Worm (Caenorhabditis elegans) whole organism, young adult: ENCODE data around the gene mrg-1.
A peak's percentile ranks its signal among the peaks of the same experiment; 100 is the strongest.

Experiments
- C06A6.2 ChIP-seq: fragments of 200-800 bp; sonication (Bioruptor generic); conservative IDR thresholded peaks from 2 replicates; pipeline ENCODE4 v1.3.6; 2022; ENCODE audit warnings: missing genetic modification characterization, missing compliant biosample characterization
- D2030.7 ChIP-seq: fragments of 200-800 bp; sonication (Bioruptor generic); IDR thresholded peaks from 2 replicates; pipeline ENCODE4 v1.3.6; 2022; ENCODE audit warnings: missing genetic modification reagents, missing genetic modification characterization, missing compliant biosample characterization
- F23B12.7 ChIP-seq: sonication (generic microtip); optimal IDR thresholded peaks from 2 replicates; lab custom pipeline; 2017; ENCODE audit warnings: missing genetic modification characterization, mild to moderate bottlenecking, missing compliant biosample characterization, antibody characterized with exemption, moderate library complexity; ENCODE audit not compliant: insufficient read depth
- F33H1.4 ChIP-seq: fragments of 200-800 bp; sonication (Bioruptor generic); IDR thresholded peaks from 2 replicates; pipeline ENCODE4 v1.3.6; 2022; ENCODE audit warnings: missing genetic modification reagents, missing genetic modification characterization, missing compliant biosample characterization
- F39B2.1 ChIP-seq: fragments of 200-800 bp; sonication (Bioruptor generic); IDR thresholded peaks from 2 replicates; pipeline ENCODE4 v1.3.6; 2022; ENCODE audit warnings: missing genetic modification reagents, missing genetic modification characterization, missing compliant biosample characterization
- F49E8.2 ChIP-seq: sonication (generic microtip); optimal IDR thresholded peaks from 3 replicates; lab custom pipeline; 2017; ENCODE audit warnings: missing genetic modification characterization, mild to moderate bottlenecking, missing compliant biosample characterization, antibody characterized with exemption, moderate library complexity; ENCODE audit not compliant: insufficient read depth
- F55B11.4 ChIP-seq: sonication (generic microtip); optimal IDR thresholded peaks from 2 replicates; lab custom pipeline; 2016; ENCODE audit warnings: missing compliant biosample characterization, missing genetic modification characterization, borderline replicate concordance; ENCODE audit not compliant: insufficient read depth
- F57A8.1 ChIP-seq: fragments of 200-800 bp; sonication (Bioruptor generic); optimal IDR thresholded peaks from 2 replicates; lab custom pipeline; 2018; ENCODE audit warnings: mild to moderate bottlenecking, missing genetic modification characterization, moderate library complexity, missing compliant biosample characterization
- T07F8.4 ChIP-seq: sonication (generic microtip); optimal IDR thresholded peaks from 2 replicates; lab custom pipeline; 2016; ENCODE audit warnings: mild to moderate bottlenecking, missing genetic modification characterization, moderate library complexity, missing compliant biosample characterization
- T26A5.8 ChIP-seq: sonication (generic microtip); optimal IDR thresholded peaks from 2 replicates; lab custom pipeline; 2016; ENCODE audit warnings: missing genetic modification characterization, missing compliant biosample characterization
- Y56A3A.18 ChIP-seq: fragments of 200-800 bp; sonication (Bioruptor generic); IDR thresholded peaks from 2 replicates; pipeline ENCODE4 v1.3.6; 2022; ENCODE audit warnings: missing genetic modification reagents, missing genetic modification characterization, missing compliant biosample characterization
- akir-1 ChIP-seq: fragments of 200-800 bp; sonication (Bioruptor generic); optimal IDR thresholded peaks from 2 replicates; lab custom pipeline; 2018; ENCODE audit warnings: mild to moderate bottlenecking, missing genetic modification characterization, moderate library complexity, missing compliant biosample characterization
- aptf-2 ChIP-seq: fragments of 200-800 bp; sonication (Bioruptor generic); conservative IDR thresholded peaks from 2 replicates; pipeline ENCODE4 v1.3.6; 2022; ENCODE audit warnings: missing genetic modification reagents, missing genetic modification characterization, missing compliant biosample characterization
- atf-7 ChIP-seq: sonication (generic microtip); optimal IDR thresholded peaks from 2 replicates; lab custom pipeline; 2017; ENCODE audit warnings: mild to moderate bottlenecking, missing genetic modification characterization, missing compliant biosample characterization
- attf-3 ChIP-seq: fragments of 200-800 bp; sonication (Bioruptor generic); conservative IDR thresholded peaks from 2 replicates; pipeline ENCODE4 v1.3.6; 2022; ENCODE audit warnings: missing genetic modification reagents, missing genetic modification characterization, missing compliant biosample characterization
- bed-1 ChIP-seq: fragments of 200-800 bp; sonication (Bioruptor generic); IDR thresholded peaks from 2 replicates; pipeline ENCODE4 v1.3.6; 2022; ENCODE audit warnings: missing genetic modification reagents, missing genetic modification characterization, missing compliant biosample characterization
- ccch-3 ChIP-seq: fragments of 200-800 bp; sonication (Bioruptor generic); optimal IDR thresholded peaks from 2 replicates; lab custom pipeline; 2018; ENCODE audit warnings: mild to moderate bottlenecking, missing genetic modification characterization, missing compliant biosample characterization
- cebp-1 ChIP-seq, 2 experiments: fragments of 200-800 bp in 1 of 2; sonication (Bioruptor generic) in 1 of 2; sonication (generic microtip) in 1 of 2; IDR thresholded peaks in 1 of 2; optimal IDR thresholded peaks in 1 of 2; 2 replicates each; pipeline versions ENCODE4 v1.3.6 to Lab custom; 2017 to 2022; ENCODE audit warnings: missing compliant biosample characterization in 2 of 2, missing genetic modification characterization in 2 of 2, mild to moderate bottlenecking in 1 of 2, missing genetic modification reagents in 1 of 2, moderate library complexity in 1 of 2
- ceh-100 ChIP-seq: fragments of 200-800 bp; sonication (Bioruptor generic); IDR thresholded peaks from 2 replicates; pipeline ENCODE4 v1.3.6; 2022; ENCODE audit warnings: missing genetic modification reagents, missing genetic modification characterization, missing compliant biosample characterization
- ceh-27 ChIP-seq: fragments of 200-800 bp; sonication (Bioruptor generic); optimal IDR thresholded peaks from 2 replicates; lab custom pipeline; 2018; ENCODE audit warnings: mild to moderate bottlenecking, missing genetic modification characterization, moderate library complexity, missing compliant biosample characterization
- ceh-91 ChIP-seq: fragments of 200-800 bp; sonication (Bioruptor generic); IDR thresholded peaks from 2 replicates; pipeline ENCODE4 v1.3.6; 2022; ENCODE audit warnings: missing genetic modification reagents, missing genetic modification characterization, missing compliant biosample characterization
- chd-7 ChIP-seq: sonication (generic microtip); optimal IDR thresholded peaks from 2 replicates; lab custom pipeline; 2016; ENCODE audit warnings: mild to moderate bottlenecking, missing genetic modification characterization, moderate library complexity, missing compliant biosample characterization
- dpff-1 ChIP-seq: sonication (generic microtip); optimal IDR thresholded peaks from 2 replicates; lab custom pipeline; 2017; ENCODE audit warnings: mild to moderate bottlenecking, missing genetic modification characterization, missing compliant biosample characterization
- dpl-1 ChIP-seq: fragments of 150-350 bp; optimal IDR thresholded peaks from 2 replicates; lab custom pipeline; 2014; ENCODE audit warnings: missing biosample characterization, missing genetic modification reagents, missing genetic modification characterization
- efl-1 ChIP-seq: fragments of 150-350 bp; optimal IDR thresholded peaks from 2 replicates; lab custom pipeline; 2014; ENCODE audit warnings: missing biosample characterization, missing genetic modification reagents, missing genetic modification characterization
- hmg-1.2 ChIP-seq: fragments of 200-800 bp; sonication (Bioruptor generic); IDR thresholded peaks from 2 replicates; pipeline ENCODE4 v1.3.6; 2022; ENCODE audit warnings: missing genetic modification reagents, missing genetic modification characterization, missing compliant biosample characterization
- hmg-20 ChIP-seq: fragments of 200-800 bp; sonication (Bioruptor generic); IDR thresholded peaks from 2 replicates; pipeline ENCODE4 v1.3.6; 2022; ENCODE audit warnings: missing genetic modification reagents, missing genetic modification characterization, missing compliant biosample characterization
- hrde-1 ChIP-seq: sonication (generic microtip); optimal IDR thresholded peaks from 2 replicates; lab custom pipeline; 2016; ENCODE audit warnings: missing genetic modification characterization, mild to moderate bottlenecking, missing compliant biosample characterization, moderate library complexity, missing genotype, missing genetic modification reagents, borderline replicate concordance
- let-607 ChIP-seq, 2 experiments: fragments of 200-800 bp in 1 of 2; sonication (Bioruptor generic) in 1 of 2; sonication (generic microtip) in 1 of 2; optimal IDR thresholded peaks; 2 replicates each; lab custom pipeline; 2016 to 2018; ENCODE audit warnings: mild to moderate bottlenecking in 2 of 2, missing compliant biosample characterization in 2 of 2, missing genetic modification characterization in 2 of 2, moderate library complexity in 2 of 2, missing genotype in 1 of 2
- lin-35 ChIP-seq, 3 experiments: fragments of 150-350 bp in 2 of 3; sonication (generic microtip) in 1 of 3; optimal IDR thresholded peaks; 2 replicates each; lab custom pipeline; 2014 to 2018; ENCODE audit warnings: missing biosample characterization in 3 of 3, missing genetic modification characterization in 3 of 3, missing genetic modification reagents in 3 of 3
- lin-54 ChIP-seq: fragments of 200-800 bp; sonication (Bioruptor generic); optimal IDR thresholded peaks from 2 replicates; lab custom pipeline; 2018; ENCODE audit warnings: mild to moderate bottlenecking, missing genetic modification characterization, missing compliant biosample characterization
- lir-1 ChIP-seq: fragments of 200-800 bp; sonication (Bioruptor generic); conservative IDR thresholded peaks from 2 replicates; pipeline ENCODE4 v1.3.6; 2022; ENCODE audit warnings: missing genetic modification reagents, missing genetic modification characterization, missing compliant biosample characterization
- lsl-1 ChIP-seq: fragments of 200-800 bp; sonication (Bioruptor generic); optimal IDR thresholded peaks from 2 replicates; lab custom pipeline; 2018; ENCODE audit warnings: mild to moderate bottlenecking, missing genetic modification characterization, moderate library complexity, missing compliant biosample characterization
- madf-6 ChIP-seq: fragments of 200-800 bp; sonication (Bioruptor generic); IDR thresholded peaks from 2 replicates; pipeline ENCODE4 v1.3.6; 2022; ENCODE audit warnings: missing genetic modification reagents, missing genetic modification characterization, missing compliant biosample characterization
- mcd-1 ChIP-seq: fragments of 200-800 bp; sonication (Bioruptor generic); IDR thresholded peaks from 2 replicates; pipeline ENCODE4 v1.3.6; 2022; ENCODE audit warnings: missing genetic modification reagents, missing genetic modification characterization, missing compliant biosample characterization
- nfyb-1 ChIP-seq: fragments of 200-800 bp; sonication (Bioruptor generic); IDR thresholded peaks from 2 replicates; pipeline ENCODE4 v1.3.6; 2022; ENCODE audit warnings: missing genetic modification reagents, missing genetic modification characterization, missing compliant biosample characterization
- nhr-179 ChIP-seq: sonication (generic microtip); optimal IDR thresholded peaks from 2 replicates; lab custom pipeline; 2016; ENCODE audit warnings: mild to moderate bottlenecking, missing genetic modification characterization, missing compliant biosample characterization
- pbrm-1 ChIP-seq: fragments of 200-800 bp; sonication (Bioruptor generic); IDR thresholded peaks from 2 replicates; pipeline ENCODE4 v1.3.6; 2022; ENCODE audit warnings: missing genetic modification reagents, missing genetic modification characterization, missing compliant biosample characterization
- pha-4 ChIP-seq: fragments of 150-350 bp; sonication (generic microtip); optimal IDR thresholded peaks from 2 replicates; lab custom pipeline; 2014; ENCODE audit warnings: missing biosample characterization, missing genetic modification reagents, missing genetic modification characterization
- rec-8 ChIP-seq, 2 experiments: sonication (generic microtip); optimal IDR thresholded peaks; 2 replicates each; lab custom pipeline; 2016; ENCODE audit warnings: mild to moderate bottlenecking in 2 of 2, missing genetic modification characterization in 2 of 2, missing genetic modification reagents in 2 of 2, missing genotype in 2 of 2, missing biosample characterization in 1 of 2, missing compliant biosample characterization in 1 of 2, moderate library complexity in 1 of 2
- sdz-38 ChIP-seq: sonication (generic microtip); optimal IDR thresholded peaks from 2 replicates; lab custom pipeline; 2016; ENCODE audit warnings: missing genotype, missing genetic modification characterization, missing compliant biosample characterization
- tbx-9 ChIP-seq: sonication (generic microtip); optimal IDR thresholded peaks from 2 replicates; lab custom pipeline; 2016; ENCODE audit warnings: borderline replicate concordance, missing genetic modification characterization, inconsistent platforms, missing compliant biosample characterization
- unc-130 ChIP-seq: sonication (generic microtip); optimal IDR thresholded peaks from 2 replicates; lab custom pipeline; 2016; ENCODE audit warnings: missing genetic modification reagents, missing genetic modification characterization, missing compliant biosample characterization
- zfh-2 ChIP-seq: fragments of 200-800 bp; sonication (Bioruptor generic); conservative IDR thresholded peaks from 2 replicates; pipeline ENCODE4 v1.3.6; 2022; ENCODE audit warnings: missing genetic modification reagents, missing genetic modification characterization, missing compliant biosample characterization
- ztf-25 ChIP-seq: fragments of 200-800 bp; sonication (Bioruptor generic); IDR thresholded peaks from 2 replicates; pipeline ENCODE4 v1.3.6; 2022; ENCODE audit warnings: missing genetic modification reagents, missing genetic modification characterization, missing compliant biosample characterization
- ztf-28 ChIP-seq: fragments of 200-800 bp; sonication (Bioruptor generic); IDR thresholded peaks from 2 replicates; pipeline ENCODE4 v1.3.6; 2022; ENCODE audit warnings: missing genetic modification reagents, missing genetic modification characterization, missing compliant biosample characterization

mrg-1 gene

ce11 chrIII:12874606-12875066 lies at the start of gene mrg-1, which contains the start of gene spcs-2 (continued):
- TF ChIP-seq T26A5.8 (tag; lab: Kevin White, UChicago) = no peak
- no peak for TF ChIP-seq bed-1
- peak in 1 of 2 experiments; percentile 49 for TF ChIP-seq let-607 (tag; optimal IDR thresholded peaks at IDR 0.05; lab: Kevin White, UChicago)
- peak in 2 of 3 experiments; percentile 46 to 90 for TF ChIP-seq lin-35 (GFP tag; optimal IDR thresholded peaks at IDR 0.05; lab: Kevin White, UChicago)
- no peak for TF ChIP-seq F39B2.1 (GFP tag; lab: Robert Waterston, UW)
- 0 out of 2 replicates have a peak, but pooled peaks have one; percentile 4 for TF ChIP-seq zfh-2
- peak; percentile 15 for TF ChIP-seq hrde-1 (tag; lab: Kevin White, UChicago)
- TF ChIP-seq nfyb-1 (GFP tag; lab: Robert Waterston, UW) = peak; percentile 77
- 0 out of 2 replicates have a peak, but pooled peaks have one; percentile 13 for TF ChIP-seq hmg-20 (GFP tag; lab: Robert Waterston, UW)
- TF ChIP-seq ceh-100 (GFP tag; lab: Robert Waterston, UW) = peak; percentile 94
- peak; percentile 91 for TF ChIP-seq pbrm-1 (GFP tag; lab: Robert Waterston, UW)
- no peak for TF ChIP-seq pha-4
- TF ChIP-seq D2030.7 (GFP tag; lab: Robert Waterston, UW) = peak; percentile 90
- peak; percentile 75 for TF ChIP-seq lsl-1 (GFP tag; lab: Kevin White, UChicago)
- TF ChIP-seq tbx-9 (tag; lab: Kevin White, UChicago) = no peak
- TF ChIP-seq rec-8 (tag; optimal IDR thresholded peaks at IDR 0.05; lab: Kevin White, UChicago) = peak in 1 of 2 experiments; percentile 32
- peak; percentile 84 for TF ChIP-seq madf-6 (GFP tag; lab: Robert Waterston, UW)
- TF ChIP-seq mcd-1 = peak; percentile 87
- TF ChIP-seq Y56A3A.18 (GFP tag; lab: Robert Waterston, UW) = no peak
- TF ChIP-seq C06A6.2 (GFP tag; lab: Robert Waterston, UW) = peak; percentile 80
- no peak for TF ChIP-seq ccch-3 (GFP tag; lab: Kevin White, UChicago)
- peak; percentile 89 for TF ChIP-seq F49E8.2
- peak; percentile 95 for TF ChIP-seq lin-54 (GFP tag; lab: Kevin White, UChicago)
- TF ChIP-seq unc-130 (GFP tag; lab: Kevin White, UChicago) = peak; percentile 60
- TF ChIP-seq attf-3 (GFP tag; lab: Robert Waterston, UW) = peak; percentile 59; the same call in 1 of the 2 replicates
- TF ChIP-seq atf-7 (tag; lab: Kevin White, UChicago) = peak; percentile 10
- peak; percentile 71 for TF ChIP-seq ceh-27 (GFP tag; lab: Kevin White, UChicago)
- TF ChIP-seq cebp-1 (GFP tag; IDR thresholded peaks at IDR 0.05; lab: Robert Waterston, UW) = peak; percentile 80; the same call in 1 of the 2 replicates
- TF ChIP-seq cebp-1 (tag; optimal IDR thresholded peaks at IDR 0.05; lab: Kevin White, UChicago) = peak; percentile 94
- TF ChIP-seq ztf-25 (GFP tag; lab: Robert Waterston, UW) = 0 out of 2 replicates have a peak, but pooled peaks have one; percentile 68
- no peak for TF ChIP-seq F55B11.4 (tag; lab: Kevin White, UChicago)
- TF ChIP-seq nhr-179 (tag; lab: Kevin White, UChicago) = no peak
- TF ChIP-seq T07F8.4 = peak; percentile 50
- TF ChIP-seq efl-1 (GFP tag; lab: Kevin White, UChicago) = peak; percentile 74
- TF ChIP-seq F57A8.1 = no peak
- peak; percentile 94 for TF ChIP-seq F23B12.7 (tag; lab: Kevin White, UChicago)
- TF ChIP-seq chd-7 (tag; lab: Kevin White, UChicago) = no peak
- no peak for TF ChIP-seq dpff-1 (tag; lab: Kevin White, UChicago)
- TF ChIP-seq akir-1 = no peak
- TF ChIP-seq ceh-91 = peak; percentile 78
- TF ChIP-seq F33H1.4 (GFP tag; lab: Robert Waterston, UW) = peak; percentile 71
- peak; percentile 77 for TF ChIP-seq dpl-1 (GFP tag; lab: Kevin White, UChicago)
- no peak; the same call in 1 of the 2 replicates for TF ChIP-seq lir-1 (GFP tag; lab: Robert Waterston, UW)
- TF ChIP-seq sdz-38 (tag; lab: Kevin White, UChicago) = no peak
- peak; percentile 71; the same call in 1 of the 2 replicates for TF ChIP-seq ztf-28 (GFP tag; lab: Robert Waterston, UW)
- 0 out of 2 replicates have a peak, but pooled peaks have one; percentile 55 for TF ChIP-seq aptf-2 (GFP tag; lab: Robert Waterston, UW)
- TF ChIP-seq hmg-1.2 = peak; percentile 64
